Fruit fly (Drosophila melanogaster): ENCODE measurements around the gene fd96Ca.
"Not testable (repeated sequence)": the region's sequence is repeated elsewhere in the genome, so short reads cannot be mapped to it uniquely, and the experiment has no call there.

Gene fd96Ca

DNA sequence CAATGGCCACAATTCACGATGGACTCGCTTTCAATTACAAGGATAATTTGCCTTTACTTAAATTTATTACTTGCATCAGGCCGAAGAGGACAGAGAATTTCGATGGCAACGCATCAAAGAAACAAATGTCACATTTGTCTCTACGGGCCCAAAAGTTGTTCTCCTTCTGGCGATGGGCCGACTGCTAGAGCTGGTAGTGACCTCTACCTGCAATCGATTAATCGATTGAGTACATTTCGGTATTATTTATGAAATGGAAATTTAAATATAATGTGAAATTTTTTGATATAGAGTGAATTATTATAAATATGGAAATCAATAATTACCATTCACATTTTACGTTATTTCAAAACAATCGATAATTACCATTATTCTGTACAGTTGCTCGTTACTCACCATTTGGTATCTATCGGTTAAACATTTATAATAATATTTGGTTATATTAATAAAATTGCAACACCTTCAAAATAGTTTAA lies 40.3 kb downstream of the fd96Ca start, which contains the start of the genes CG31510 and TTLL5:
CG31510 (minus strand) TSS at position 185 of the 476 bp plus-strand sequence.
TTLL5 (minus strand) TSS at position 185 of the 476 bp plus-strand sequence.
- TF ChIP-seq CG8478 (optimal IDR thresholded peaks at IDR 0.05) (no peak), CTCF (optimal IDR thresholded peaks at IDR 0.05) (no peak)

DNA sequence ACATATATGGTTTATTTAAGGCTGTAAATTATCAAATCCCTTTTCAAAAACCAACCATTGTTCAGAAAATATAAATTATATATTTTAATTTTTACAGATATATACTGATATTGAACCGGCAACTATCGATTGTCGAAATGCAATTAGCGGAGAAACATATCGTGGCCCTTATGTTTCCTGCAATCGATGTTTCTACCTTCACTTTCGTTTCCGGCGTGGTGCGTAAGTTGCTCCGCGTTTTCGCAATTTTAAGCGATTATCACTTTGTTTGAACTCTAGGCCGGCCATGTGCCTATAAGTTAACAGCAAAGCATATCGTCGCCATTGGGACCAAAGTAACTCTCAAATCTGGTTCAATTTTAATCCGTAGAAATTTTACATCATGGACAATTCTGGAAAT lies 40.8 kb downstream of the fd96Ca start, which contains the start of gene vig2:
vig2 (plus strand) TSS at position 112 of the 400 bp plus-strand sequence.
- not testable (repeated sequence) for TF ChIP-seq CTCF, CG8478 (optimal IDR thresholded peaks at IDR 0.05)

DNA sequence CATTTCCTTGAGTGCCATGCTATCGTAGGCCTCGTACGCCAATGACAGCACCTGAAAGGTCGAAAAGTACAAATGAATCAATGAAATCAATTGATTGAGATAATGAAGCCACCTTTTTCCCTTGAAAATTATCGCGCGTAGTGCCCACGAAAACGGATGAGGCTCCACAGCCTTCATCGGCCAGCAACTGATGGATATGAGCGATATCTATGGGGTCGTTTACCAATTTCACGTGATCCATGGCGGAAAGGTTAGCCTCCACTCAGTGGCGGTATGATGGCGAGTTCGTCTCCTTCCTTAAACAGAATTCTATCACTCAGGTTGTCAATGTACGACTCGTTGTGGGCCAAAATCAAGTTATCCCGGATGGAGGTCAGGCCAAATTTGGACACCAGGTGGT lies 44.3 kb downstream of the fd96Ca start:
- TF ChIP-seq CG8478 (optimal IDR thresholded peaks at IDR 0.05), result no peak
- no peak for TF ChIP-seq CTCF (optimal IDR thresholded peaks at IDR 0.05)

DNA sequence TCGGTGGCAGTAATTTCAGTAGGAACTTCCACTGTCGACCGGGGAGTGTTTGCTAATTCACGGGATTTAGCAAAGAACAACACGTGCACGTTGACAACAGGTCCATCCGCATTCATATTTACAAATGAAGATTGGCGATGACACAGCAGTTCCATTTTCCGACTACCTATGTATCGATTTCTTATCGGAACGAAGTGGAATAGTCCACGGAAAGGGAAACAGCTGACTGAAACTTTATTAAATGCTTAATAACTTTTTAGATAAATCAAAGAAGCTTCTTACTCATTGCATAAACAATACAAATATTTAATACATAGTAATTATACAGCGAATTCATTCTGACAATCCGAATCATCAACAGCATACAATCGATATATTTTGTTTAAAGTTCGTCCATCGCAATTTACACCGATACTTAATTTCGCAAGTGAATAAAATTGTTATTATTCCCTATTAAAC lies 44.8 kb downstream of the fd96Ca start, which contains the start of the genes Mocs2A, Mocs2B and Clbn:
Mocs2A (minus strand) TSS at position 129 of the 459 bp plus-strand sequence.
Mocs2B (minus strand) TSS at position 129 of the 459 bp plus-strand sequence.
Clbn (plus strand) TSS at position 272 of the 459 bp plus-strand sequence.
- TF ChIP-seq CTCF (optimal IDR thresholded peaks at IDR 0.05) (no peak), CG8478 (optimal IDR thresholded peaks at IDR 0.05) (no peak)

DNA sequence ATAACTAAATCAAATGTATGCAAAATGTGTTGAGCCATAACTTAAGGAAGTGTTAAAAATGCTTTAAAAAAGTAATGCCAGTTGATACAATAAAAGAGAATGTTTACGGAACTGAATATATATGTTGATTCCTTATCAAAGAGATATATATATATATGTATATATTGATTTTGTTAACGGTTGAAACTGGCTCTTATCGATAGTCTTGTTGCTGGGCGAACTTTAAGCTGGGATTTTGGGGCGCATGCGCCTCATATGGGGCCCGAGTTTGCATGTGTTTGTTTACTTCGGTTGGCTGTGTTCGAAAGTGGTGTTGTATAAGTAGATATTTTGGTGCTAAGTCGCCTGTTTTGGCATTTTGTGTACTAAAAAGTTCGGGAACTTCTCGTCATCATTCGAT lies 48.6 kb downstream of the fd96Ca start, which contains the start of gene Bili:
Bili (plus strand) TSS at position 265 of the 400 bp plus-strand sequence.
- TF ChIP-seq CG8478, CTCF (optimal IDR thresholded peaks at IDR 0.05): not testable (repeated sequence)
